Worm (Caenorhabditis elegans) whole organism, L1 larva: ENCODE measurements around the gene F54E7.9.

Experiments used
- C04F5.9 ChIP-seq: sonication (generic microtip); optimal IDR thresholded peaks from 2 replicates; lab custom pipeline; 2016; ENCODE audit warnings: missing genetic modification characterization, missing compliant biosample characterization
- C34B4.2 ChIP-seq: sonication (generic microtip); optimal IDR thresholded peaks from 2 replicates; lab custom pipeline; 2017; ENCODE audit warnings: mild to moderate bottlenecking, missing genetic modification characterization, missing compliant biosample characterization
- F16B12.6 ChIP-seq: fragments of 150-350 bp; optimal IDR thresholded peaks from 2 replicates; lab custom pipeline; 2014; ENCODE audit warnings: missing biosample characterization, missing genetic modification characterization
- Y116A8C.19 ChIP-seq: sonication (generic microtip); optimal IDR thresholded peaks from 2 replicates; lab custom pipeline; 2016; ENCODE audit warnings: missing compliant biosample characterization, missing genetic modification characterization, borderline replicate concordance
- aha-1 ChIP-seq: fragments of 150-350 bp; optimal IDR thresholded peaks from 2 replicates; lab custom pipeline; 2014; ENCODE audit warnings: missing biosample characterization, missing genetic modification characterization
- alr-1 ChIP-seq: fragments of 200-800 bp; sonication (Bioruptor generic); optimal IDR thresholded peaks from 2 replicates; lab custom pipeline; 2018; ENCODE audit warnings: borderline replicate concordance, mild to moderate bottlenecking, missing genetic modification characterization, missing compliant biosample characterization
- ama-1 ChIP-seq: fragments of 150-350 bp; optimal IDR thresholded peaks from 2 replicates; lab custom pipeline; 2014
- blmp-1 ChIP-seq: fragments of 150-350 bp; optimal IDR thresholded peaks from 2 replicates; lab custom pipeline; 2014; ENCODE audit warnings: missing biosample characterization, missing genetic modification characterization
- ceh-88 ChIP-seq: fragments of 200-800 bp; sonication (Bioruptor generic); IDR thresholded peaks from 2 replicates; pipeline ENCODE4 v1.3.6; 2022; ENCODE audit warnings: missing genetic modification characterization, missing compliant biosample characterization
- ceh-90 ChIP-seq: sonication (generic microtip); optimal IDR thresholded peaks from 2 replicates; lab custom pipeline; 2016; ENCODE audit warnings: missing genetic modification characterization, missing compliant biosample characterization
- ces-1 ChIP-seq: fragments of 150-350 bp; optimal IDR thresholded peaks from 2 replicates; lab custom pipeline; 2014; ENCODE audit warnings: missing biosample characterization, missing genetic modification reagents, missing genetic modification characterization
- efl-1 ChIP-seq, 4 experiments: fragments of 150-350 bp; optimal IDR thresholded peaks in 3 of 4; peaks in 1 of 4; 1 replicate in 1 of 4; 2 replicates in 3 of 4; lab custom pipeline; 2014; ENCODE audit warnings: missing biosample characterization in 2 of 4, missing genetic modification characterization in 2 of 4, missing genetic modification reagents in 2 of 4
- efl-3 ChIP-seq: fragments of 200-800 bp; sonication (Bioruptor generic); optimal IDR thresholded peaks from 2 replicates; lab custom pipeline; 2018; ENCODE audit warnings: mild to moderate bottlenecking, missing genetic modification characterization, missing compliant biosample characterization
- egl-13 ChIP-seq: sonication (generic microtip); optimal IDR thresholded peaks from 2 replicates; lab custom pipeline; 2016; ENCODE audit warnings: missing genotype, missing genetic modification reagents, missing genetic modification characterization, missing compliant biosample characterization
- egl-27 ChIP-seq, 2 experiments: fragments of 150-350 bp in 1 of 2; sonication (generic microtip); optimal IDR thresholded peaks; 3 replicates each; lab custom pipeline; 2017 to 2018; ENCODE audit warnings: missing biosample characterization in 2 of 2, missing genetic modification characterization in 2 of 2, missing genetic modification reagents in 2 of 2
- elt-3 ChIP-seq, 6 experiments: fragments of 150-350 bp in 1 of 6; sonication (generic microtip); optimal IDR thresholded peaks; 2 replicates each; lab custom pipeline; 2017 to 2018; ENCODE audit warnings: missing biosample characterization in 6 of 6, missing genetic modification characterization in 6 of 6, inconsistent platforms in 1 of 6
- ets-5 ChIP-seq: fragments of 200-800 bp; sonication (Bioruptor generic); IDR thresholded peaks from 2 replicates; pipeline ENCODE4 v1.3.6; 2022; ENCODE audit warnings: missing genetic modification characterization, missing compliant biosample characterization
- fkh-4 ChIP-seq: sonication (generic microtip); optimal IDR thresholded peaks from 2 replicates; lab custom pipeline; 2016; ENCODE audit warnings: missing compliant biosample characterization, missing genetic modification characterization, borderline replicate concordance
- fos-1 ChIP-seq: fragments of 150-350 bp; optimal IDR thresholded peaks from 2 replicates; lab custom pipeline; 2014; ENCODE audit warnings: missing biosample characterization, missing genetic modification characterization
- irx-1 ChIP-seq: sonication (generic microtip); optimal IDR thresholded peaks from 2 replicates; lab custom pipeline; 2016; ENCODE audit warnings: missing genetic modification characterization, missing compliant biosample characterization
- jun-1 ChIP-seq: fragments of 150-350 bp; optimal IDR thresholded peaks from 2 replicates; lab custom pipeline; 2014; ENCODE audit warnings: missing biosample characterization, missing genetic modification reagents, missing genetic modification characterization
- lin-13 ChIP-seq: fragments of 150-350 bp; optimal IDR thresholded peaks from 2 replicates; lab custom pipeline; 2014; ENCODE audit warnings: missing biosample characterization, missing genetic modification reagents, missing genetic modification characterization
- lin-14 ChIP-seq: fragments of 200-800 bp; sonication (Bioruptor generic); optimal IDR thresholded peaks from 2 replicates; lab custom pipeline; 2018; ENCODE audit warnings: mild to moderate bottlenecking, missing genetic modification characterization, moderate library complexity, missing compliant biosample characterization
- lin-35 ChIP-seq, 2 experiments: fragments of 150-350 bp; optimal IDR thresholded peaks; 2 replicates each; lab custom pipeline; 2014; ENCODE audit warnings: missing biosample characterization in 2 of 2, missing genetic modification characterization in 2 of 2, missing genetic modification reagents in 2 of 2
- lin-39 ChIP-seq: fragments of 150-350 bp; optimal IDR thresholded peaks from 2 replicates; lab custom pipeline; 2014; ENCODE audit warnings: missing biosample characterization, missing genetic modification reagents, missing genetic modification characterization
- lir-3 ChIP-seq: sonication (generic microtip); optimal IDR thresholded peaks from 2 replicates; lab custom pipeline; 2016; ENCODE audit warnings: mild to moderate bottlenecking, missing genetic modification characterization, moderate library complexity, missing compliant biosample characterization; ENCODE audit not compliant: poor library complexity
- mdl-1 ChIP-seq, 2 experiments: fragments of 150-350 bp; optimal IDR thresholded peaks; 2 replicates each; lab custom pipeline; 2014 to 2017; ENCODE audit warnings: missing biosample characterization in 2 of 2, missing genetic modification characterization in 2 of 2, inconsistent platforms in 1 of 2
- nhr-12 ChIP-seq: sonication (generic microtip); optimal IDR thresholded peaks from 2 replicates; lab custom pipeline; 2017; ENCODE audit warnings: missing biosample characterization, missing genetic modification characterization
- nhr-20 ChIP-seq: sonication (generic microtip); optimal IDR thresholded peaks from 2 replicates; lab custom pipeline; 2016; ENCODE audit warnings: mild to moderate bottlenecking, missing genetic modification characterization, missing compliant biosample characterization
- nhr-28 ChIP-seq: fragments of 150-350 bp; optimal IDR thresholded peaks from 2 replicates; lab custom pipeline; 2014; ENCODE audit warnings: missing biosample characterization, missing genetic modification characterization
- nhr-47 ChIP-seq: sonication (generic microtip); optimal IDR thresholded peaks from 2 replicates; lab custom pipeline; 2016; ENCODE audit warnings: mild to moderate bottlenecking, missing genetic modification characterization, moderate library complexity, missing compliant biosample characterization
- nhr-77 ChIP-seq: fragments of 150-350 bp; optimal IDR thresholded peaks from 2 replicates; lab custom pipeline; 2014; ENCODE audit warnings: missing biosample characterization, missing genetic modification characterization
- pag-3 ChIP-seq: sonication (generic microtip); optimal IDR thresholded peaks from 2 replicates; lab custom pipeline; 2017; ENCODE audit warnings: missing genetic modification characterization, mild to moderate bottlenecking, missing compliant biosample characterization, antibody characterized with exemption, borderline replicate concordance; ENCODE audit not compliant: insufficient read depth
- pax-3 ChIP-seq: fragments of 200-800 bp; sonication (Bioruptor generic); optimal IDR thresholded peaks from 2 replicates; lab custom pipeline; 2018; ENCODE audit warnings: mild to moderate bottlenecking, missing genetic modification characterization, moderate library complexity, missing compliant biosample characterization
- snpc-4 ChIP-seq: fragments of 150-350 bp; optimal IDR thresholded peaks from 2 replicates; lab custom pipeline; 2014; ENCODE audit warnings: missing biosample characterization, missing genetic modification characterization
- snu-23 ChIP-seq: sonication (generic microtip); optimal IDR thresholded peaks from 2 replicates; lab custom pipeline; 2016; ENCODE audit warnings: missing genetic modification characterization, missing compliant biosample characterization
- sox-4 ChIP-seq: sonication (generic microtip); optimal IDR thresholded peaks from 2 replicates; lab custom pipeline; 2016; ENCODE audit warnings: missing genetic modification characterization, missing compliant biosample characterization
- sptf-1 ChIP-seq: fragments of 150-350 bp; optimal IDR thresholded peaks from 2 replicates; lab custom pipeline; 2014; ENCODE audit warnings: missing biosample characterization, missing genetic modification characterization
- unc-62 ChIP-seq: fragments of 150-350 bp; optimal IDR thresholded peaks from 2 replicates; lab custom pipeline; 2014; ENCODE audit warnings: missing biosample characterization, missing genetic modification reagents, missing genetic modification characterization
- unc-86 ChIP-seq: sonication (generic microtip); optimal IDR thresholded peaks from 2 replicates; lab custom pipeline; 2016; ENCODE audit warnings: missing genetic modification characterization, missing compliant biosample characterization
- xbp-1 ChIP-seq: sonication (generic microtip); optimal IDR thresholded peaks from 2 replicates; lab custom pipeline; 2016; ENCODE audit warnings: missing genetic modification characterization, missing compliant biosample characterization
- zag-1 ChIP-seq: fragments of 150-350 bp; optimal IDR thresholded peaks from 2 replicates; lab custom pipeline; 2014; ENCODE audit warnings: missing biosample characterization, missing genetic modification characterization
- zip-4 ChIP-seq: fragments of 200-800 bp; sonication (Bioruptor generic); optimal IDR thresholded peaks from 2 replicates; lab custom pipeline; 2018; ENCODE audit warnings: mild to moderate bottlenecking, missing genetic modification characterization, moderate library complexity, missing compliant biosample characterization

F54E7.9 gene

ce11 chrIII:5714230-5714983 is 36.7 kb upstream of the F54E7.9 start, which contains the start of gene arf-1:
Gene arf-1 (plus strand): TSS chrIII:5714886.
- TF ChIP-seq lin-13 (GFP tag; lab: Kevin White, UChicago), result no peak
- no peak for TF ChIP-seq efl-1 (optimal IDR thresholded peaks at IDR 0.05; lab: Kevin White, UChicago)
- no peak for TF ChIP-seq efl-1 (GFP tag; optimal IDR thresholded peaks at IDR 0.05 in 1 of 2; lab: Kevin White, UChicago)
- no peak for TF ChIP-seq ama-1 (lab: Kevin White, UChicago)
- peak in 1 of 6 experiments; percentile 8 for TF ChIP-seq elt-3 (tag; optimal IDR thresholded peaks at IDR 0.05; lab: Kevin White, UChicago)
- TF ChIP-seq nhr-28 (tag; lab: Kevin White, UChicago), result no peak
- TF ChIP-seq lin-35 (GFP tag; optimal IDR thresholded peaks at IDR 0.05; lab: Kevin White, UChicago), result peak in 1 of 2 experiments; percentile 29
- no peak for TF ChIP-seq unc-86 (tag; lab: Kevin White, UChicago)
- TF ChIP-seq pag-3 (tag; lab: Kevin White, UChicago), result no peak
- TF ChIP-seq lin-14, result peak; percentile 1
- TF ChIP-seq jun-1 (tag; lab: Kevin White, UChicago), result no peak
- TF ChIP-seq xbp-1 (tag; lab: Kevin White, UChicago), result no peak

ce11 chrIII:5711881-5712643 is 34.4 kb upstream of the F54E7.9 start:
- no peak for TF ChIP-seq C34B4.2 (tag; lab: Kevin White, UChicago)
- TF ChIP-seq unc-62 (GFP tag; lab: Kevin White, UChicago), result no peak
- no peak for TF ChIP-seq zip-4 (GFP tag; lab: Kevin White, UChicago)
- TF ChIP-seq alr-1 (tag; lab: Kevin White, UChicago), result no peak
- no peak for TF ChIP-seq nhr-77
- no peak for TF ChIP-seq irx-1 (tag; lab: Kevin White, UChicago)
- TF ChIP-seq fos-1 (tag; lab: Kevin White, UChicago), result no peak
- TF ChIP-seq egl-27 (tag; optimal IDR thresholded peaks at IDR 0.05; lab: Kevin White, UChicago), result no peak
- no peak for TF ChIP-seq egl-13
- TF ChIP-seq C04F5.9, result no peak
- TF ChIP-seq F16B12.6 (tag; lab: Kevin White, UChicago), result no peak
- no peak for TF ChIP-seq sptf-1 (tag; lab: Kevin White, UChicago)
- no peak for TF ChIP-seq fkh-4
- no peak for TF ChIP-seq blmp-1 (tag; lab: Kevin White, UChicago)
- no peak for TF ChIP-seq lin-14
- TF ChIP-seq efl-3 (GFP tag; lab: Kevin White, UChicago), result no peak
- no peak for TF ChIP-seq ets-5 (GFP tag; lab: Robert Waterston, UW)

ce11 chrIII:5711242-5711641 is 33.6 kb upstream of the F54E7.9 start, which contains the start of gene rbm-26:
Gene rbm-26 (plus strand): TSS chrIII:5711542.
- TF ChIP-seq blmp-1 (tag; lab: Kevin White, UChicago) (peak; percentile 56), sox-4 (tag; lab: Kevin White, UChicago) (no peak)

- TF ChIP-seq elt-3 (tag; optimal IDR thresholded peaks at IDR 0.05; lab: Kevin White, UChicago) (peak in 3 of 6 experiments; percentile 11 to 61 (median 38)), lir-3 (tag; lab: Kevin White, UChicago) (no peak), C04F5.9 (no peak), zip-4 (GFP tag; lab: Kevin White, UChicago) (no peak), mdl-1 (tag; optimal IDR thresholded peaks at IDR 0.05; lab: Kevin White, UChicago) (peak in 1 of 2 experiments; percentile 53), snu-23 (GFP tag; lab: Kevin White, UChicago) (peak; percentile 58), unc-86 (tag; lab: Kevin White, UChicago) (no peak), pax-3 (tag; lab: Kevin White, UChicago) (no peak), nhr-12 (no peak), snpc-4 (no peak), ceh-88 (GFP tag; lab: Robert Waterston, UW) (no peak), nhr-47 (tag; lab: Kevin White, UChicago) (no peak), ces-1 (GFP tag; lab: Kevin White, UChicago) (no peak), irx-1 (tag; lab: Kevin White, UChicago) (no peak), sox-4 (tag; lab: Kevin White, UChicago) (no peak), blmp-1 (tag; lab: Kevin White, UChicago) (peak; percentile 76), F16B12.6 (tag; lab: Kevin White, UChicago) (no peak), nhr-77 (no peak), ceh-90 (tag; lab: Kevin White, UChicago) (no peak), aha-1 (tag; lab: Kevin White, UChicago) (no peak), nhr-20 (tag; lab: Kevin White, UChicago) (peak; percentile 43), Y116A8C.19 (tag; lab: Kevin White, UChicago) (no peak), zag-1 (tag; lab: Kevin White, UChicago) (no peak), lin-39 (no peak)
These were observed 33.0 kb upstream of the F54E7.9 start for ce11 chrIII:5710676-5711075.
